Worm (Caenorhabditis elegans) whole organism, early embryonic: Measurements from ENCODE around the gene F08F1.3.

Experiments
- B0310.2 ChIP-seq: sonication (generic microtip); optimal IDR thresholded peaks from 2 replicates; lab custom pipeline; 2016; ENCODE audit warnings: mild to moderate bottlenecking, missing genetic modification characterization, missing compliant biosample characterization
- F13C5.2 ChIP-seq: sonication (generic microtip); optimal IDR thresholded peaks from 2 replicates; lab custom pipeline; 2017; ENCODE audit warnings: mild to moderate bottlenecking, missing genetic modification characterization, inconsistent platforms, missing compliant biosample characterization
- aly-1 ChIP-seq: sonication (generic microtip); optimal IDR thresholded peaks from 2 replicates; lab custom pipeline; 2016; ENCODE audit warnings: missing genetic modification characterization, missing compliant biosample characterization
- ama-1 ChIP-seq: fragments of 150-350 bp; optimal IDR thresholded peaks from 2 replicates; lab custom pipeline; 2014
- ceh-13 ChIP-seq: fragments of 200-800 bp; sonication (Bioruptor generic); optimal IDR thresholded peaks from 2 replicates; lab custom pipeline; 2018; ENCODE audit warnings: mild to moderate bottlenecking, missing genetic modification characterization, missing compliant biosample characterization
- ceh-36 ChIP-seq: sonication (generic microtip); optimal IDR thresholded peaks from 2 replicates; lab custom pipeline; 2016; ENCODE audit warnings: missing genetic modification characterization, inconsistent platforms, missing compliant biosample characterization
- ets-7 ChIP-seq: sonication (generic microtip); optimal IDR thresholded peaks from 2 replicates; lab custom pipeline; 2016; ENCODE audit warnings: missing genotype, missing genetic modification characterization, missing compliant biosample characterization
- flt-1 ChIP-seq: fragments of 200-800 bp; sonication (Bioruptor generic); IDR thresholded peaks from 2 replicates; pipeline ENCODE4 v1.3.6; 2022; ENCODE audit warnings: missing genetic modification characterization, missing compliant biosample characterization
- hmbx-1 ChIP-seq: sonication (generic microtip); optimal IDR thresholded peaks from 2 replicates; lab custom pipeline; 2016; ENCODE audit warnings: mild to moderate bottlenecking, missing genetic modification characterization, missing compliant biosample characterization
- hmg-4 ChIP-seq: fragments of 200-800 bp; sonication (Bioruptor generic); optimal IDR thresholded peaks from 2 replicates; lab custom pipeline; 2018; ENCODE audit warnings: mild to moderate bottlenecking, missing genetic modification characterization, missing compliant biosample characterization
- hnd-1 ChIP-seq: sonication (generic microtip); optimal IDR thresholded peaks from 2 replicates; lab custom pipeline; 2016; ENCODE audit warnings: missing genetic modification characterization, missing compliant biosample characterization
- pes-1 ChIP-seq: fragments of 200-800 bp; sonication (Bioruptor generic); IDR thresholded peaks from 2 replicates; pipeline ENCODE4 v1.3.6; 2022; ENCODE audit warnings: missing genetic modification reagents, missing genetic modification characterization, missing compliant biosample characterization
- scrt-1 ChIP-seq: fragments of 200-800 bp; sonication (Bioruptor generic); IDR thresholded peaks from 2 replicates; pipeline ENCODE4 v1.3.6; 2022; ENCODE audit warnings: missing genetic modification characterization, missing compliant biosample characterization
- sea-1 ChIP-seq: fragments of 200-800 bp; sonication (Bioruptor generic); conservative IDR thresholded peaks from 2 replicates; pipeline ENCODE4 v1.3.6; 2022; ENCODE audit warnings: missing genetic modification characterization, missing compliant biosample characterization
- tbx-11 ChIP-seq: fragments of 200-800 bp; sonication (Bioruptor generic); IDR thresholded peaks from 2 replicates; pipeline ENCODE4 v1.3.6; 2022; ENCODE audit warnings: missing genetic modification characterization, missing compliant biosample characterization
- tbx-37 ChIP-seq: fragments of 200-800 bp; sonication (Bioruptor generic); conservative IDR thresholded peaks from 2 replicates; pipeline ENCODE4 v1.3.6; 2022; ENCODE audit warnings: missing genetic modification reagents, missing genetic modification characterization, missing compliant biosample characterization
- tra-4 ChIP-seq: sonication (generic microtip); optimal IDR thresholded peaks from 2 replicates; lab custom pipeline; 2017; ENCODE audit warnings: missing genetic modification characterization, missing compliant biosample characterization

Gene F08F1.3

DNA sequence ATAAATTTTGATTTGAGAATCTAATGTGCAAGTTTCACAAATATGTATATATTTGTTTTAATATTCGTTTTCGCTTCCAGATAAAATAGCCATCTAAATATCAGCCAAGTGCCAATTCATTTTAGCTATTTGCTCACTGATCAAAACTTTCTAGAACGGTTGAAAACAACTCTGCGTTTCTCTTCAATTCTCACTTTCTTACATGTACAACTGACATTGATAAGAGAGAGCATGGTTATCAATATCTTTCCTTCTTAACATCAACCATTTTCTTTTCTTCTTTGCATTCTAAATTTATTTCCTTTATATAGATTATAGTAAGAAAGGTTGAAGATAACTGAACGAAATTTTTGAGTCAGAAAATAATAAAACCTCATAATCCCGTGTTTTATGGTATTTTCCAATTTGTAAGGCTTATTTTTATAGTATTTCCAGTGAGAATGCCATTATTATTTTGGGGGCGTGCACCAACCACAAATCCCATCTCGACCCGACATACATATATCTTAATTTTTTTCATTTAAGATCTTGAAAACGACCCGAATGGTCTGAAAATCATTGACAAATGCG is at the start of gene F08F1.3:
Gene F08F1.3, plus strand, starts transcription at position 520 of the 570 bp plus-strand sequence.
- TF ChIP-seq B0310.2 (tag; lab: Kevin White, UChicago) (no peak), pes-1 (GFP tag; lab: Robert Waterston, UW) (no peak)

DNA sequence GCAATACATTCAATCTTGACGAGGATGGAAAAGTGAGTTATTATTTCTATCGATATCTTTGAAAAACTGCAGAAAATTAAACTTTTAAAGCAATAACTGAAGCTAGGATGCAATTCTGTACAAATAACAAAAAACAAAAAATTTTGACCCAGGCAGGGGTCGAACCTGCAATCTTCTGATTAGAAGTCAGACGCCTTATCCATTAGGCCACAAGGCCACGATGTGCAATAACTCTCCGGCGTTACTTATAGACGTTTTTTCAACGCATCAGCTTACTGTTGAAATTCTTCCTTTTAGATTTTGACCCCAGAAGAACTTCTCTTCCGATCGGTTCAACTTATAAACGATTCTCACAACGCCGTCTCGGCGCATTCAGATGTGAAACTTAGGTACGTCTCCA is 47.0 kb upstream of the F08F1.3 start:
- TF ChIP-seq F13C5.2 (tag; lab: Kevin White, UChicago) (no peak), ceh-13 (GFP tag; lab: Kevin White, UChicago) (no peak), flt-1 (GFP tag; lab: Robert Waterston, UW) (no peak), pes-1 (GFP tag; lab: Robert Waterston, UW) (no peak), ceh-36 (tag; lab: Kevin White, UChicago) (no peak), aly-1 (no peak), hmg-4 (GFP tag; lab: Kevin White, UChicago) (no peak), ets-7 (no peak), B0310.2 (tag; lab: Kevin White, UChicago) (no peak), ama-1 (no peak), sea-1 (GFP tag; lab: Robert Waterston, UW) (no peak), scrt-1 (no peak), hmbx-1 (tag; lab: Kevin White, UChicago) (no peak), hnd-1 (tag; lab: Kevin White, UChicago) (no peak), tbx-11 (GFP tag; lab: Robert Waterston, UW) (no peak), tbx-37 (GFP tag; lab: Robert Waterston, UW) (no peak), tra-4 (tag; lab: Kevin White, UChicago) (no peak)

DNA sequence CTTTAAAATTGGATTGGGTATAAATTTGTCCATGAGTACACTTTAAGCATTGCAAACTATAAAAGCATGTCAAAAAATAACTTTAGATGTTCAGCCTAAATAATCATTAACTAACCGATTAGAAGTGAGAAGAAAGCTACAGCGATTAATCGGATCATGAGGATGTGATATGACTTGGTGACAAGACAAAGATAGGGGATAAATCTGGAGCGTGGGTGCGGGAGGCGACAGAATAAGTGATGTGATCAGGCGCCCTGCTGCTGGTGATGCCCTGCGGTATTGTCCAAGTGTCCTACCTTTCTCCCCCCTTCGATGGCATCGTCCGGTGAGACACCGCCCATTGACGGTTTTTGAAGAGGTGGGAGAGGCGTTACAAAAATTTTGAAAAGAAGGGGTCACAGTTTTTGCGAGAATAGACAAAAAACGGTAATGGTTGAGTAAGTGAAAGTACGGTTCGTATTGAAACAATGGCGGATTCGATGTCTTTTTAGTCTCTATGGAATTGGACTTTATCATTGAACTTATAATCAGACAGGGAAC is 43.9 kb upstream of the F08F1.3 start, which contains the start of gene F41D9.2:
Gene F41D9.2, minus strand, starts transcription at position 304 of the 540 bp plus-strand sequence.
- no peak for TF ChIP-seq ama-1
- TF ChIP-seq ets-7: no peak

DNA sequence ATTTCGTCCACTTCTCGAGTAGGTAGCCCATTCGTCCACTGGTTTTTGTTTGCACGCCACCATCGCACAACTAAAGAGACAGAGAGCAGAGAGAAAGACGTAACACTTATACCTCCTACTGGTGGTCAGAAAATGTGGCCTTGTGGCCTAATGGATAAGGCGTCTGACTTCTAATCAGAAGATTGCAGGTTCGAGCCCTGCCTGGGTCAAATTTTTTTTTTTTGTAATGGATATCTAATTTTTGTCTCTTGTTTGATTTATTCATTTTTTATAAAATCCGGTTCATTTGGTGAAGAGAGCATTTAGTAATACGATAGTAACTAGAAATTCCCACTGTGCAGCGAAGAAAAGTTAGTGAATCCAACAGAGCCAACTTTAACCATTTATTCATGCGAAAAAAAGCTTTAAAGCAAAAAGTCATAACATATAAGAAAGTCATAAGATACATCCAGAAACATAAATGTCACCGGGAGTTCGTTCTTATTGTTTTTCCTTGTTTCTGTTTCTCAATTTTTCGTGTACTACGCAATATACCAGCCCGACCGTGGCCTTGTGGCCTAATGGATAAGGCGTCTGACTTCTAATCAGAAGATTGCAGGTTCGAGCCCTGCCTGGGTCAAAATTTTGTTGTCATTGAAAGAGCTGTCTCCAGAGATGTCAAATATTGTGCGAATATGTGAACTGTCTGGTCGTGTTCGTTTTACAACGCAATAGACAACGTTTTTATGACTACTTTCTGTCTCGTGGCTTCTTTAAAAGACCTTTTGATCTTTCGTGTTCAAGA is 42.4 kb upstream of the F08F1.3 start:
- TF ChIP-seq hnd-1 (tag; lab: Kevin White, UChicago) (peak; percentile 70), sea-1 (GFP tag; lab: Robert Waterston, UW) (peak; percentile 84), tbx-37 (GFP tag; lab: Robert Waterston, UW) (peak; percentile 81), ceh-36 (tag; lab: Kevin White, UChicago) (peak; percentile 87), hmbx-1 (tag; lab: Kevin White, UChicago) (peak; percentile 68), aly-1 (peak; percentile 83), scrt-1 (peak; percentile 88), ceh-13 (GFP tag; lab: Kevin White, UChicago) (peak; percentile 75), F13C5.2 (tag; lab: Kevin White, UChicago) (peak; percentile 78), tbx-11 (GFP tag; lab: Robert Waterston, UW) (peak; percentile 87), flt-1 (GFP tag; lab: Robert Waterston, UW) (peak; percentile 92), B0310.2 (tag; lab: Kevin White, UChicago) (peak; percentile 68), tra-4 (tag; lab: Kevin White, UChicago) (peak; percentile 63), ama-1 (no peak), pes-1 (GFP tag; lab: Robert Waterston, UW) (peak; percentile 93), hmg-4 (GFP tag; lab: Kevin White, UChicago) (peak; percentile 64), ets-7 (peak; percentile 81)

DNA sequence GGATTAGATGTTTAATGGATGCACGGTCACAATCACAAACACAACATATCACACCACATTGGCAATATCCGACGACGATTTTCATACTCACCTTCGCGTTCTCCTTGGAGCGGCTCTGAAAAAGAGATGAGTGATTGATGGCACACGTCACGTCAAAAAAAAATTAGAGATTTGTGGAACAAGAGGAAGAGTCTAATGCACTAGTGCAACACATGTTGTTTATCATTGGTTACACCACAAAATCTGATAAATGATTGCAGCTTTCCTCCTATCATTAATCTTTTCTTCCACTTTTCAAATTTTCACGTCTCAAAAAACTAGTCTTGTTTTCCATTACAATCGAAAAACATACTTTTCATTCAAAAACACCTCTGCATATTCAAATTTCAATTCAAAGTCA is 38.1 kb upstream of the F08F1.3 start:
- TF ChIP-seq aly-1: no peak
- TF ChIP-seq B0310.2 (tag; lab: Kevin White, UChicago): no peak
- no peak for TF ChIP-seq ceh-36 (tag; lab: Kevin White, UChicago)
- TF ChIP-seq hmbx-1 (tag; lab: Kevin White, UChicago): no peak
- TF ChIP-seq hmg-4 (GFP tag; lab: Kevin White, UChicago): no peak
- no peak for TF ChIP-seq tbx-37 (GFP tag; lab: Robert Waterston, UW)
- TF ChIP-seq hnd-1 (tag; lab: Kevin White, UChicago): no peak
- TF ChIP-seq tra-4 (tag; lab: Kevin White, UChicago): no peak
- no peak for TF ChIP-seq scrt-1
- no peak for TF ChIP-seq F13C5.2 (tag; lab: Kevin White, UChicago)
- no peak for TF ChIP-seq tbx-11 (GFP tag; lab: Robert Waterston, UW)
- no peak for TF ChIP-seq ama-1
- no peak for TF ChIP-seq ets-7
- TF ChIP-seq sea-1 (GFP tag; lab: Robert Waterston, UW): no peak
- no peak for TF ChIP-seq ceh-13 (GFP tag; lab: Kevin White, UChicago)
- TF ChIP-seq pes-1 (GFP tag; lab: Robert Waterston, UW): no peak
- TF ChIP-seq flt-1 (GFP tag; lab: Robert Waterston, UW): no peak

DNA sequence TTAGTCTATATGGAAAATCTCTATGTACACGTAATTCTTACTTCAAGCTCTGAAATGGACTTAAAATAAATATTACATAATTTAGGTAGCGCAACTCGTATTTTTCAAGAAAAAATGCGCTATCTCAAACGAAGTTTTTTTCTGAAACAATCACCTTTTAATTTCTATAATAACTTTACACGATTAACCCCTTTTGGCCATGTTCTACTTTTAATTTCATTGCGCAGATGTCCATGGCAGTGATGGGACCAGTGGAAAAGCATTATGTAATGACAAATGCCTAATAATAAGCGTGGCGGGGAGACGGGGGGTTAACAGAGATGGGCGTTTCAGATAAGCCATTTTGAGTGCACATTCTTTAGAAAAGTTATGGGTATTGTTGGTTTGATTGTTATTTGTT is 37.1 kb upstream of the F08F1.3 start:
- no peak for TF ChIP-seq tra-4 (tag; lab: Kevin White, UChicago)
- no peak for TF ChIP-seq pes-1 (GFP tag; lab: Robert Waterston, UW)
- no peak for TF ChIP-seq F13C5.2 (tag; lab: Kevin White, UChicago)
- no peak for TF ChIP-seq ama-1
- TF ChIP-seq hmg-4 (GFP tag; lab: Kevin White, UChicago): no peak

DNA sequence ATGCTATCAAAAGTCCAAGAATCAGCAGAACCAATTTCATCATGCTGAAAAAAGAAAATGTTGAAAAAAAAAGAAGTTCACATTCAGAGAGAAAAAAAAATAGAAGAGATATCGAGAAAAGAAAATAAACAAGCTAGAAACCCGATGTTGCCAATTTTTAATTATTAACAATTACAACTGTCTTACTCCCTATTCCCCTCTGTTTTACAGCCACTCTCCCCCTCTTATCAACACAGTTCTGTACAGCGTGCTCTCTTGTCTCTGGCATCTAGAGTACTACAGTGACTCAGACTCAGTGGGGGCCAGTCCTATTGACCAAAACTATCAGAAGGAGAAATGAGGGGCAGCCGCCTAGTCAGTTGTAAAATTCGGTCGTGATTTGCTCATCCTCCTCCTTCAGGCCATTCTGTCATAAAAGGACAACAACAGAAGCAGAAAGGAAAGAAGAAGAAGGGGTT is 36.1 kb upstream of the F08F1.3 start, which contains the start of gene wrk-1:
Gene wrk-1, minus strand, starts transcription at position 51 of the 458 bp plus-strand sequence.
- TF ChIP-seq scrt-1 (no peak), hmg-4 (GFP tag; lab: Kevin White, UChicago) (peak; percentile 24), hmbx-1 (tag; lab: Kevin White, UChicago) (no peak), flt-1 (GFP tag; lab: Robert Waterston, UW) (no peak)
